Worm (Caenorhabditis elegans): ENCODE data around the gene nhr-230.
A peak's percentile ranks its signal among the peaks of the same experiment; 100 is the strongest.

Gene nhr-230

DNA sequence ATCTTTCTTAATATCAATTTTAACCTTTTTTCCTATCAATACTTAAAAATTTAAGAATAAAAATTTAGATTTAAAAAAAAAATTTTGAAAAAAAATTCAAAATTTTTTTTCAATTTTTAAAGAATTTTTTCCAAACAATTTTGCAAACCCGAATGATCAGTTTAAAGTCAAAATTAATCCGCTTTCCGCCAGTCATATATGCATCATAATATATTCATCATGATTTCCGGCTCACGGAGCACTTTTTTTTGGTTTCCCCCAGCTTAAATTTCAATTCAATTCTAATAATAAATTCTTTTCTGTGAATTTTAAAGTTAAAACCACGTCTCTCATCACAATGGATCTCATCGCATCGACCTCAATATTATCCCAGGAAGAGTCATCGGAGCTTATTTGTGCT lies at the start of gene nhr-230:
Gene nhr-230 (plus strand): TSS at position 301 of the 400 bp plus-strand sequence.
- TF ChIP-seq ztf-1 (GFP tag; conservative IDR thresholded peaks at IDR 0.05), result no peak
- TF ChIP-seq nhr-21 (tag; optimal IDR thresholded peaks at IDR 0.05), result no peak
- no peak for TF ChIP-seq nhr-6 (tag; optimal IDR thresholded peaks at IDR 0.05)
- TF ChIP-seq mdl-1 (tag; optimal IDR thresholded peaks at IDR 0.05), result no peak
- no peak for TF ChIP-seq ceh-82 (tag; optimal IDR thresholded peaks at IDR 0.05)
- no peak for TF ChIP-seq lsy-2 (tag; optimal IDR thresholded peaks at IDR 0.05)
- TF ChIP-seq unc-55 (GFP tag; optimal IDR thresholded peaks at IDR 0.05), result no peak
- no peak for TF ChIP-seq lin-39 (tag; optimal IDR thresholded peaks at IDR 0.05)
- TF ChIP-seq nhr-12 (tag; optimal IDR thresholded peaks at IDR 0.05), result no peak
- no peak for TF ChIP-seq zag-1 (tag; optimal IDR thresholded peaks at IDR 0.05)
- TF ChIP-seq skn-1 (tag; optimal IDR thresholded peaks at IDR 0.05), result no peak
- TF ChIP-seq fos-1 (tag; optimal IDR thresholded peaks at IDR 0.05), result no peak
- TF ChIP-seq blmp-1 (tag; optimal IDR thresholded peaks at IDR 0.05; ENCODE audit: insufficient read depth), result no peak

DNA sequence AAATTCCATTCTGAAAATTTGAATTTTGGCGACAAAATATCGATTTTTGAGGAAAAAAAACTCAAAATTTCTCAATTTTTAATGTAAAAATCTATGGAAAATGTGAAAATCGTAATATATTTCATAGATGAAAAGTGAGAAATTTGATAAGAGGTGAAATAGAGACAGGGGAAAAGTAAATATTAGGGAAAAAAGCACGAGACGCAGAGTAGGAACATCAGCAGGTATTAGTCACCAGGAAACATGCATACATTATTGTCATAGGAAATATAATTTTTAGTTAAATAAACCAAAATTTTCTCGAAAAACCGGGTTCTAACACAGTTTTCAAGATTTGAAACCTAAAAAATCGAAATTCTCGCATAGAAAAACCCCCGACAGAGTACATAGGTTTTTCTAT lies 45.8 kb upstream of the nhr-230 start, which contains the start of gene nhr-170:
Gene nhr-170 (minus strand): TSS at position 16 of the 400 bp plus-strand sequence.
- TF ChIP-seq fos-1 (tag; optimal IDR thresholded peaks at IDR 0.05) (peak; percentile 81), mab-5 (tag; optimal IDR thresholded peaks at IDR 0.05) (no peak)

DNA sequence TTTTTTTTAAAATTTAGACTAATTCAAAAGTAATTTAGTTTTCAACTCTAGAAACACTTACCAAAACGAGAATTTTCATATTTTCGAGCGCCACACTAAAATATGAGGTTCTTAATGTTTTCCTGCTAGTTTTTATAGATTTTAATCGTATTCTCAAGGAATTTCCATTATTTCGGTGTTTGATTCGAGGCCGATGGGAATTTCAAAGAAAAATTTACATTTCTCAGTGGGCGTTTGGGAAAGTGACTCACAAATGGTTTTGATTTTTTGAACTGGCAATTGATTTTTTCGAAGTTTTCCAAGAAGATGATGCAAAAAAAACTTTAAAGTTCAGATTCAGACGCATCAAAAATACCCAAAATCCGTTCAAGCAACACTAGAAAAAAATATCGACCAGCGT lies 44.5 kb upstream of the nhr-230 start, which contains the start of gene C54E10.11:
Gene C54E10.11 (minus strand): TSS at position 101 of the 400 bp plus-strand sequence.
- no peak for TF ChIP-seq ama-1 (optimal IDR thresholded peaks at IDR 0.05)

DNA sequence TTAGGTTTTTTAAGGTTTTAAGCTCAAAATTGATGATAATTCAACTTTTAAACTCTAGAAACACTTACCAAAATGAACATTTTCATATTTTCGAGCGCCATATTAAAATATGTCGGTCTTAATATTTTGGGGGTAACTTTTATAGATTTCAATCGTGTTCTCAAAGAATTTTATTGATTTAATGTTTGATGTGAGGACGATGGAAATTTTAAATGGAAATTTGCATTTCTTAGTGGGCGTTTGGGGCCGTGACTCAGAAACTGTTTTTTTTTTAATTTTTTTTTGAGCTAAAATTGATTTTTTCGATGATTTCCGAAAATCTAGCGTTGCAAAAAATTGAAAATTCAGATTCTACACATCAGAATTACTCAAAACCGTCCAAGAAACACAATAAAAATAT lies 43.3 kb upstream of the nhr-230 start, which contains the start of gene C54E10.10:
Gene C54E10.10 (minus strand): TSS at position 101 of the 400 bp plus-strand sequence.
- TF ChIP-seq gmeb-1 (tag; optimal IDR thresholded peaks at IDR 0.05) (no peak), sma-3 (GFP tag; optimal IDR thresholded peaks at IDR 0.05) (no peak), sma-9 (GFP tag; optimal IDR thresholded peaks at IDR 0.05) (no peak), sma-9 (tag; optimal IDR thresholded peaks at IDR 0.05) (no peak), aly-2 (tag; optimal IDR thresholded peaks at IDR 0.05) (no peak)

DNA sequence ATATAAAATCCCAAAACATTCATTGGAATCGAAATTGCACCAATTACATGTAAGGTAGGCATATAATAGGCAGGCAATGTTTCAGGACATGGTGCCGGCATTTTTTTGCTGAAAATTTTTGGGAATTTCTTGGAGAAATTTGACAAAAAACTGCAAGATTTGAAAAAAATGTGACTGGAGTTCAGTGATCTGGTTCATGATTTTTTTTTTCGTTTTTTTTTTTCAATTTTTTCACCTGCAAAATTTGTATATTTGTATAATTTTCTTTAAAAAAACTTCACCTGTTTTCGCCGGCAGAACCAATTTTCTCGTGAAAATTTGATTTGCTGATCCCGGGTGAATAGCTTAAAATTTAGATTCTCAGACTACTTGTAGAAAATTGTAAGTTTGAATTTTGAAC lies 40.2 kb upstream of the nhr-230 start, which contains the start of gene sri-10:
Gene sri-10 (minus strand): TSS at position 101 of the 400 bp plus-strand sequence.
- TF ChIP-seq nhr-21 (tag; optimal IDR thresholded peaks at IDR 0.05) (no peak), C34F6.9 (tag; optimal IDR thresholded peaks at IDR 0.05) (no peak), nhr-237 (tag; optimal IDR thresholded peaks at IDR 0.05) (no peak), blmp-1 (tag; optimal IDR thresholded peaks at IDR 0.05; ENCODE audit: insufficient read depth) (no peak), ceh-82 (tag; optimal IDR thresholded peaks at IDR 0.05) (no peak), nhr-12 (tag; optimal IDR thresholded peaks at IDR 0.05) (no peak), unc-55 (GFP tag; optimal IDR thresholded peaks at IDR 0.05) (no peak), aly-2 (tag; optimal IDR thresholded peaks at IDR 0.05) (no peak), gmeb-1 (tag; optimal IDR thresholded peaks at IDR 0.05) (no peak), ztf-4 (tag; optimal IDR thresholded peaks at IDR 0.05) (no peak), Y55F3AM.14 (GFP tag; optimal IDR thresholded peaks at IDR 0.05) (no peak), nhr-25 (tag; optimal IDR thresholded peaks at IDR 0.05) (no peak), mbf-1 (tag; optimal IDR thresholded peaks at IDR 0.05) (no peak), crh-2 (tag; optimal IDR thresholded peaks at IDR 0.05) (no peak)

DNA sequence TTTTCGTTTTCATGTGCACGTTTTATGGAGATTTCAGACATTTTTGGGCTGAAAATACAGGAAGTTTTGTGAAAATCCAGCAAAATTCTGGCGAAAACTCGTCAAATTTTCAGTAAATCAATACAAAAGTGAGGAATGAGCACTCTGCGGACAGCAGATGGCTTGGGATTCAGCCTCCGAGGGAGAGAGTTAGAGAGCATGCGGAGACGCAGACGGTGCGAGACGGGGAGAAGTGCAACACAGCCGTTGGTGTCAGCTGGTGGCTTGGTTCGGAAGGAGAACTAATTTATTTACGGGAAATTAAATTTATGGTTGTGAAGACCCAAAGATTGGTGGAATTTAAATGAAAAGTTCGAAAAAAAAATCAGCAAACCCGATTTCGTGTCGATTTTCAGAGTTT lies 38.0 kb upstream of the nhr-230 start, which contains the start of gene C54E10.6:
Gene C54E10.6 (minus strand): TSS at position 109 of the 400 bp plus-strand sequence.
- TF ChIP-seq nhr-237 (tag; optimal IDR thresholded peaks at IDR 0.05) (no peak), lin-11 (tag; optimal IDR thresholded peaks at IDR 0.05) (peak; percentile 2), nhr-23 (tag; optimal IDR thresholded peaks at IDR 0.05) (no peak), ztf-11 (tag; optimal IDR thresholded peaks at IDR 0.05) (no peak), sma-9 (GFP tag; optimal IDR thresholded peaks at IDR 0.05) (peak; percentile 13), sma-9 (tag; optimal IDR thresholded peaks at IDR 0.05) (no peak), lsy-2 (tag; optimal IDR thresholded peaks at IDR 0.05) (peak in 1 of 2 experiments; percentile 8), unc-55 (GFP tag; optimal IDR thresholded peaks at IDR 0.05) (peak; percentile 21)

DNA sequence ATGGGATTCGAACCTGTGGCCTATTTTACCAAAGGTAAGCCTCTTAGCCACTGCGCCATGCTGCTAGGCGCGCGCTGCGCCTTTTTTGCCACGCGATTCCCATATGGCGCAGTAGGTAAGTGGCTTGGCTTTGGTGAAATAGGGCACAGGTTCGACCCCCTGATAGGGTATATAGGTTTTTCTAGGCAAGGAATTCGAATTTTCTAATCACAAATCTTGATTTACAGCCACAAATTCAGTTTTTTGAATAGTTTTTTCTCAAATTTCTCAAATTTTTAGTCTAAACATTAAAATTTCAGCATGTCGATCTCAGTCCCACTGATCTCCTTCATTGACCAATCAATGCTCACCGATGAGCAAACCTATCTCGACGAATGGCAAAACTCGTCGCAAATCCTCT lies 35.9 kb upstream of the nhr-230 start, which contains the start of gene C54E10.3:
Gene C54E10.3 (plus strand): TSS at position 301 of the 400 bp plus-strand sequence.
- no peak for TF ChIP-seq blmp-1 (tag; optimal IDR thresholded peaks at IDR 0.05; ENCODE audit: insufficient read depth)
- no peak for TF ChIP-seq mab-5 (tag; optimal IDR thresholded peaks at IDR 0.05)
- no peak for TF ChIP-seq nhr-237 (tag; optimal IDR thresholded peaks at IDR 0.05)
- no peak for TF ChIP-seq nhr-25 (tag; optimal IDR thresholded peaks at IDR 0.05)
- no peak for TF ChIP-seq nhr-21 (tag; optimal IDR thresholded peaks at IDR 0.05)
- no peak for TF ChIP-seq skn-1 (tag; optimal IDR thresholded peaks at IDR 0.05)
- TF ChIP-seq lsy-2 (tag; optimal IDR thresholded peaks at IDR 0.05), result no peak
- TF ChIP-seq C34F6.9 (tag; optimal IDR thresholded peaks at IDR 0.05), result no peak
- TF ChIP-seq lin-39 (tag; optimal IDR thresholded peaks at IDR 0.05), result no peak

All from whole organism, L2 larva.